Worm (Caenorhabditis elegans): ENCODE results near the gene Y65A5A.2.

The Y65A5A.2 gene

DNA sequence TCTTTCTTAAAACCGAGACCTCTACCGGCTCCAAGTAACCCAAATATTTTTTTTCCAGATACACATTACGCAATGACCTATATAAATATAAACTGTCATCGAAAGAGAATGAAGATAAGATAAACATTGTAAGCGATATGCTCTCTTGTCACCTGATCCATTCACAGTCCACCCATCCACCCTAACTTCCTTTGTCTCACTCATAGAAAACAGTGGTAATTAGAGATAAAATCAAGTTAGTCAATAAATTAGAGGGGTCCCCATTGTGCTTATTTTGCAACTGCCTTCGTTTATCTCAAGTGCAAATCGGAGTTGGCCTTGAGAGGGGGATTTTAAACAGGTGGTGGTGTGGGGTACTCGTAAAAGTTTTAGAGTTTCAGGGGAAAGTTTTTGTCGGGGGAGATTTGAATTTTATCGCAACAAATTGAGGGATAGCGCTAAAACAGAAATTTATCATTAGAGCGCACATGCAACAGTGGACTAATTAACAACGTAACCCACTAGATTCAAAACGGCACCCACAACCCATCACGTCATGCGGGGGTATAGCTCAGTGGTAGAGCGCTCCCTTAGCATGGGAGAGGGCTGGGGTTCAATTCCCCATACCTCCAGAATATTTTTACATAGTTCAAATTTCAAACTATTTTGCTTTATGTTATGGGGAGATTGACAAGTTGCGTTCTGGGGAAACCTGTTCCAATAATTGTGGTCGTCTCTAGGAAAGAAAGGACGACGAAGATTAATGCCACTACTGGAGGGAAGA lies 13.8 kb upstream of the Y65A5A.2 start (continued):
- TF ChIP-seq nhr-12 (tag; optimal IDR thresholded peaks at IDR 0.05) = no peak
- peak; percentile 65 for TF ChIP-seq ceh-43 (GFP tag; optimal IDR thresholded peaks at IDR 0.05)
- peak; percentile 1 for TF ChIP-seq lin-32 (GFP tag; optimal IDR thresholded peaks at IDR 0.05)

DNA sequence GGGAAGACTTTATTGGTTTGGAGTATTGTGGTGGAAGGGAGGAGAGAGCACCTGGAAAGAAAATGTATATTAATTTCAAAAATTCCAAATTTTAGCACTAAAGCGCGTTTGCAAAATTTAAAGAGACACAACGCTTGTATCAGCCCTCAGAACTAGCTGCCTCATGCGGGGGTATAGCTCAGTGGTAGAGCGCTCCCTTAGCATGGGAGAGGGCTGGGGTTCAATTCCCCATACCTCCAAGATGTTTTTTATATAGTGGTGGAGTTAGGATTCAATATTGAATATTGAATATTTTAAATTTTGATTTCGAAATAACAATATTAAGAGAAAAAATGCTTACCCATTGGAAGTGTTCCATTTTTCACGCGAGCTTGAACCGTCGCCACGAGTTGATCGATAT lies 12.8 kb upstream of the Y65A5A.2 start:
- no peak for TF ChIP-seq lin-32 (GFP tag; optimal IDR thresholded peaks at IDR 0.05)
- TF ChIP-seq mls-2 (tag; optimal IDR thresholded peaks at IDR 0.05) = peak; percentile 48
- TF ChIP-seq unc-39 (tag; optimal IDR thresholded peaks at IDR 0.05) = no peak
- no peak for TF ChIP-seq mep-1 (tag; optimal IDR thresholded peaks at IDR 0.05)
- TF ChIP-seq ham-2 (GFP tag; optimal IDR thresholded peaks at IDR 0.05) = peak; percentile 0
- TF ChIP-seq flh-1 (GFP tag; optimal IDR thresholded peaks at IDR 0.05) = peak; percentile 42
- peak; percentile 68 for TF ChIP-seq sptf-1 (tag; optimal IDR thresholded peaks at IDR 0.05)
- TF ChIP-seq nhr-12 (tag; optimal IDR thresholded peaks at IDR 0.05) = no peak
- TF ChIP-seq sem-2 (GFP tag; optimal IDR thresholded peaks at IDR 0.05) = peak; percentile 52
- TF ChIP-seq elt-3 (tag; optimal IDR thresholded peaks at IDR 0.05) = no peak
- peak; percentile 15 for TF ChIP-seq tbx-8 (GFP tag; optimal IDR thresholded peaks at IDR 0.05)
- peak; percentile 64 for TF ChIP-seq ceh-83 (GFP tag; optimal IDR thresholded peaks at IDR 0.05)
- peak; percentile 39 for TF ChIP-seq unc-120 (tag; optimal IDR thresholded peaks at IDR 0.05; ENCODE audit: poor library complexity, severe bottlenecking)
- TF ChIP-seq drap-1 (GFP tag; optimal IDR thresholded peaks at IDR 0.05) = peak; percentile 43
- peak; percentile 79 for TF ChIP-seq cnd-1 (tag; optimal IDR thresholded peaks at IDR 0.05)
- peak; percentile 51 for TF ChIP-seq M03D4.4 (tag; optimal IDR thresholded peaks at IDR 0.05)

DNA sequence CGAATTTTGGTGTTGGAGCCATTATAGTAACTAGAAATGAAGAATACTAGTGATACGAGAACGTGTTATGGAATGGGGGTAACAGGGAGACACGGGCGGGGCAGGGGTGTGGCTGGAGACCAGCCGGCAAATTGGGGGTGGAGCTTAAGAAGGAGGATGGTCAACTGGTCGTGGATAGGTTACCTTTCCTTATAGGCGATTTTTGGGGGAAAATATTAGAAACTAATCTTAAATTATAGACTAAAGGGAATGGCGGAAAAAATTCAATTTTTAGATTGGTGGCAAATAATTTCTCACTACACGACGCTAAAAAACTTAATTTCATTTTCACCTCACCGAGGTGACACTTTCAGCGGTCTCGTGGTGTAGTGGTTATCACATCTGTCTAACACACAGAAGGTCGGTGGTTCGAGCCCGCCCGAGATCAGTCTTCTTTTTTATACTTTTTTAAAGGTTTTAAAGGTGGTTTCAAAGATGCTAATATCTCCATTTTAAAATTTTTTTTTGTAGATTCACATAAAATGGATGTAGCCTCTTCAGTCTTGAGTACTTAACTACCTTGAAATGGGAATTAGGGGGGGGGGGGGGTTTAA lies 11.9 kb upstream of the Y65A5A.2 start, which contains the start of gene Y65A5A.1:
Y65A5A.1 (minus strand) TSS at position 51 of the 593 bp plus-strand sequence.
- no peak for TF ChIP-seq unc-39 (tag; optimal IDR thresholded peaks at IDR 0.05)
- TF ChIP-seq mep-1 (tag; optimal IDR thresholded peaks at IDR 0.05) = no peak
- no peak for TF ChIP-seq bed-3 (GFP tag; optimal IDR thresholded peaks at IDR 0.05)
- TF ChIP-seq sem-2 (GFP tag; optimal IDR thresholded peaks at IDR 0.05) = no peak
- no peak for TF ChIP-seq ham-2 (GFP tag; optimal IDR thresholded peaks at IDR 0.05)
- no peak for TF ChIP-seq lsy-2 (tag; optimal IDR thresholded peaks at IDR 0.05)
- TF ChIP-seq nhr-76 (tag; optimal IDR thresholded peaks at IDR 0.05) = no peak

DNA sequence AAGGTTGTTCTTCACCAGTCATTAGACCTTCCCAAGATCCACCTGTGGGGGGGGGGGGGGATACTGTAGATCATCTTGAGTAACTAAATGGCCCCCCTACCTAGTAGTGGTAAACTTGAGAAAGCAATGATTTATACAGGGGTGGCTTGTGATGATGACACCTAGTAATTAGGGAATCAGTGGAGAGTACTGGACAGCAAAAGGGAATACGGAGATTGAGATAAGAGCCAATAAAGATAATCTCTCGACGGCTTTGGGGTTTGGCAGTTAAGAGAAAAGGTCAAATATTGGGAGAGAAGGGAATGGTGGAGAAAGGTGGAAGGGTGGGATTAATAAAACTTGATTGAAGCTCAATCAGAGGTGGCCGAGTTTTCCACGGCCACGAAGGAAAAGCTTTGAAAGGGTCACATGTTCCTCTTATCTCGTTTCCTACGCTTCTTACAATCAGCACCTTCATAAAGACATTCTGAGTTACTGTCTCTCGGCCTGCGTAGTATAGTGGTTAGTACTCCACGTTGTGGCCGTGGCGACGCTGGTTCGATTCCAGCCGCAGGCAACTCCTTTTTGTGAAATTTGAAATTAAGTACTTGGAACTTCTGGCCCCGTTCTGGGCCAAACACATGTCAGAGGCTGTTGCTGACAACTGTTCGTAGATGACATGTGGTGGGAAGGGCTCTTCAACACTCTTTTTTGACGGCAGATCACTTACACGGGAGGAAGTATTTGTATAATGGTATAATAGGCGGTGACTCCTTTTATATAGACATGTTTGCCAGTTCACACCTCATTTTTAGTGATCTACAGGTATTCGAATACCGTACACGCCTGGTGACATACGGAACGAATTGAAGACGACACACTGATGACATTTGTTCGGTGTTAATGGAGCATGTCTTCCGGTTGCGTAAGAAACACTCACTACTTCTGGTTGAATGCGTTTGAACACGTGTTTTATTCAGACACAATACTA lies 11.1 kb upstream of the Y65A5A.2 start:
- peak; percentile 97 for TF ChIP-seq hlh-1 (tag; optimal IDR thresholded peaks at IDR 0.05)
- peak; percentile 1 for TF ChIP-seq ceh-43 (GFP tag; optimal IDR thresholded peaks at IDR 0.05)
- no peak for TF ChIP-seq snpc-4 (tag; optimal IDR thresholded peaks at IDR 0.05)
- no peak for TF ChIP-seq lsy-2 (tag; optimal IDR thresholded peaks at IDR 0.05)
- no peak for TF ChIP-seq nhr-76 (tag; optimal IDR thresholded peaks at IDR 0.05)
- TF ChIP-seq bed-3 (GFP tag; optimal IDR thresholded peaks at IDR 0.05) = no peak
- TF ChIP-seq ceh-39 (tag; optimal IDR thresholded peaks at IDR 0.05) = no peak
- no peak for TF ChIP-seq unc-120 (tag; optimal IDR thresholded peaks at IDR 0.05; ENCODE audit: poor library complexity, severe bottlenecking)
- TF ChIP-seq sem-2 (GFP tag; optimal IDR thresholded peaks at IDR 0.05) = peak; percentile 31
- TF ChIP-seq cnd-1 (tag; optimal IDR thresholded peaks at IDR 0.05) = peak; percentile 29
- TF ChIP-seq tbx-8 (GFP tag; optimal IDR thresholded peaks at IDR 0.05) = no peak
- no peak for TF ChIP-seq mab-5 (tag; optimal IDR thresholded peaks at IDR 0.05)
- TF ChIP-seq zip-8 (tag; optimal IDR thresholded peaks at IDR 0.05) = no peak
- TF ChIP-seq nhr-2 (tag; optimal IDR thresholded peaks at IDR 0.05) = peak; percentile 79
- no peak for TF ChIP-seq ztf-11 (tag; optimal IDR thresholded peaks at IDR 0.05)
- TF ChIP-seq ceh-83 (GFP tag; optimal IDR thresholded peaks at IDR 0.05) = no peak
- TF ChIP-seq pha-4 (tag; optimal IDR thresholded peaks at IDR 0.05) = no peak
- no peak for TF ChIP-seq lin-13 (tag; optimal IDR thresholded peaks at IDR 0.05)
- TF ChIP-seq elt-3 (tag; optimal IDR thresholded peaks at IDR 0.05) = no peak
- TF ChIP-seq elt-1 (tag; optimal IDR thresholded peaks at IDR 0.05; ENCODE audit: borderline replicate concordance, insufficient read depth) = peak; percentile 93
- TF ChIP-seq sptf-1 (tag; optimal IDR thresholded peaks at IDR 0.05) = no peak
- TF ChIP-seq blmp-1 (tag; optimal IDR thresholded peaks at IDR 0.05) = no peak
- TF ChIP-seq nhr-28 (tag; optimal IDR thresholded peaks at IDR 0.05) = no peak
- TF ChIP-seq unc-39 (tag; optimal IDR thresholded peaks at IDR 0.05) = no peak
- TF ChIP-seq flh-1 (GFP tag; optimal IDR thresholded peaks at IDR 0.05) = no peak
- no peak for TF ChIP-seq nhr-12 (tag; optimal IDR thresholded peaks at IDR 0.05)
- TF ChIP-seq ces-1 (GFP tag; optimal IDR thresholded peaks at IDR 0.05) = no peak
- peak; percentile 62 for TF ChIP-seq unc-62 (GFP tag; optimal IDR thresholded peaks at IDR 0.05)
- TF ChIP-seq ham-2 (GFP tag; optimal IDR thresholded peaks at IDR 0.05) = peak; percentile 87
- TF ChIP-seq lin-32 (GFP tag; optimal IDR thresholded peaks at IDR 0.05) = no peak
- TF ChIP-seq mls-2 (tag; optimal IDR thresholded peaks at IDR 0.05) = no peak
- no peak for TF ChIP-seq drap-1 (GFP tag; optimal IDR thresholded peaks at IDR 0.05)
- TF ChIP-seq nhr-237 (tag; optimal IDR thresholded peaks at IDR 0.05) = no peak
- peak; percentile 46 for TF ChIP-seq M03D4.4 (tag; optimal IDR thresholded peaks at IDR 0.05)
- no peak for TF ChIP-seq mep-1 (tag; optimal IDR thresholded peaks at IDR 0.05)
